Worm (Caenorhabditis elegans) whole organism, L1 larva: Measurements from ENCODE around the gene Y69H2.9.

ENCODE experiments used
- lin-15B ChIP-seq: fragments of 150-350 bp; sonication (generic microtip); optimal IDR thresholded peaks from 3 replicates; lab custom pipeline; 2014; ENCODE audit warnings: missing biosample characterization, missing genetic modification characterization
- mdl-1 ChIP-seq, 2 experiments: fragments of 150-350 bp; optimal IDR thresholded peaks; 2 replicates each; lab custom pipeline; 2014 to 2017; ENCODE audit warnings: missing biosample characterization in 2 of 2, missing genetic modification characterization in 2 of 2, inconsistent platforms in 1 of 2
- nhr-11 ChIP-seq: fragments of 150-350 bp; optimal IDR thresholded peaks from 2 replicates; lab custom pipeline; 2014; ENCODE audit warnings: missing biosample characterization, missing genetic modification characterization
- nhr-20 ChIP-seq: sonication (generic microtip); optimal IDR thresholded peaks from 2 replicates; lab custom pipeline; 2016; ENCODE audit warnings: mild to moderate bottlenecking, missing genetic modification characterization, missing compliant biosample characterization
- nhr-85 ChIP-seq: sonication (generic microtip); peaks from one replicate; lab custom pipeline; 2016; ENCODE audit warnings: missing genetic modification characterization, inconsistent platforms, missing compliant biosample characterization
- sup-37 ChIP-seq: fragments of 200-800 bp; sonication (Bioruptor generic); optimal IDR thresholded peaks from 2 replicates; lab custom pipeline; 2018; ENCODE audit warnings: mild to moderate bottlenecking, missing genetic modification characterization, missing compliant biosample characterization

ce11 chrV:18674367-18674766 lies 27.0 kb upstream of the Y69H2.9 start:
- no peak for TF ChIP-seq sup-37 (GFP tag; lab: Kevin White, UChicago)
- TF ChIP-seq nhr-11 (tag; lab: Kevin White, UChicago), result no peak
- no peak for TF ChIP-seq nhr-85 (tag; lab: Kevin White, UChicago)
- no peak for TF ChIP-seq nhr-20 (tag; lab: Kevin White, UChicago)
- TF ChIP-seq lin-15B (tag; lab: Kevin White, UChicago), result no peak
- no peak for TF ChIP-seq mdl-1 (tag; optimal IDR thresholded peaks at IDR 0.05; lab: Kevin White, UChicago)
